Fruit fly (Drosophila melanogaster) whole organism, pupa: Measurements from ENCODE around the gene CG10089.

Source experiments
- CG14655 ChIP-seq: fragments of 200-800 bp; sonication (Bioruptor generic); optimal IDR thresholded peaks from 3 replicates; lab custom pipeline; 2017; ENCODE audit warnings: mild to moderate bottlenecking, missing biosample characterization, missing genetic modification reagents, missing genetic modification characterization
- CG15710 ChIP-seq: fragments of 200-800 bp; sonication (Bioruptor generic); optimal IDR thresholded peaks from 2 replicates; lab custom pipeline; 2018; ENCODE audit warnings: missing biosample characterization, mild to moderate bottlenecking, missing genetic modification characterization, moderate library complexity
- CG17806 ChIP-seq: fragments of 200-800 bp; sonication (Bioruptor generic); optimal IDR thresholded peaks from 2 replicates; lab custom pipeline; 2018; ENCODE audit warnings: missing biosample characterization, mild to moderate bottlenecking, missing genetic modification characterization, moderate library complexity
- CG34367 ChIP-seq: fragments of 200-800 bp; sonication (Bioruptor generic); optimal IDR thresholded peaks from 2 replicates; lab custom pipeline; 2018; ENCODE audit warnings: missing biosample characterization, mild to moderate bottlenecking, missing genetic modification characterization
- CG4496 ChIP-seq: fragments of 200-800 bp; sonication (Bioruptor generic); IDR thresholded peaks from 3 replicates; pipeline ENCODE4 v1.3.6; 2022; ENCODE audit warnings: missing biosample characterization, missing genetic modification characterization
- CG9948 ChIP-seq: fragments of 200-800 bp; sonication (Bioruptor generic); optimal IDR thresholded peaks from 2 replicates; lab custom pipeline; 2018; ENCODE audit warnings: missing biosample characterization, mild to moderate bottlenecking, missing genetic modification characterization, moderate library complexity
- D1 ChIP-seq: fragments of 200-800 bp; sonication (Bioruptor generic); optimal IDR thresholded peaks from 2 replicates; lab custom pipeline; 2018; ENCODE audit warnings: missing biosample characterization, mild to moderate bottlenecking, missing genetic modification characterization, moderate library complexity
- EcR ChIP-seq: fragments of 200-800 bp; sonication (Bioruptor generic); optimal IDR thresholded peaks from 3 replicates; lab custom pipeline; 2019; ENCODE audit warnings: missing biosample characterization, missing genetic modification characterization, mild to moderate bottlenecking, moderate library complexity, missing genetic modification reagents
- Ets98B ChIP-seq: fragments of 200-800 bp; sonication (Bioruptor generic); IDR thresholded peaks from 2 replicates; pipeline ENCODE4 v1.3.6; 2022; ENCODE audit warnings: missing biosample characterization, missing genetic modification characterization
- Pif1A ChIP-seq: fragments of 200-800 bp; sonication (Bioruptor generic); optimal IDR thresholded peaks from 3 replicates; lab custom pipeline; 2016; ENCODE audit warnings: missing biosample characterization, missing genetic modification characterization
- fd96Ca ChIP-seq: fragments of 200-800 bp; sonication (Bioruptor generic); IDR thresholded peaks from 3 replicates; pipeline ENCODE4 v1.3.6; 2022; ENCODE audit warnings: missing biosample characterization, missing genetic modification characterization
- rn ChIP-seq: fragments of 200-800 bp; sonication (Bioruptor generic); IDR thresholded peaks from 2 replicates; pipeline ENCODE4 v1.3.6; 2022; ENCODE audit warnings: missing biosample characterization, missing genetic modification characterization

- TF ChIP-seq CG17806, result no peak
- no peak for TF ChIP-seq CG9948 (tag; lab: Kevin White, UChicago)
- no peak for TF ChIP-seq CG4496 (GFP tag; lab: Robert Waterston, UW)
- no peak for TF ChIP-seq fd96Ca
- TF ChIP-seq EcR (GFP tag; lab: Kevin White, UChicago), result no peak
- no peak for TF ChIP-seq CG34367 (tag; lab: Kevin White, UChicago)
- no peak for TF ChIP-seq D1 (tag; lab: Kevin White, UChicago)
- TF ChIP-seq CG15710 (tag; lab: Kevin White, UChicago), result no peak
- TF ChIP-seq Pif1A (GFP tag; lab: Kevin White, UChicago), result no peak
- TF ChIP-seq rn (GFP tag; lab: Robert Waterston, UW), result no peak
- no peak for TF ChIP-seq Ets98B (GFP tag; lab: Robert Waterston, UW)
- TF ChIP-seq CG14655 (GFP tag; lab: Kevin White, UChicago), result no peak
These were observed 34.1 kb downstream of the CG10089 start, which contains the start of the genes CG10140 and CG14109 for dm6 chr3L:13440370-13440960.
